Worm (Caenorhabditis elegans) whole organism, young adult: ENCODE measurements around the gene pro-3.

Experiments
- K11D2.4 ChIP-seq: fragments of 200-800 bp; sonication (Bioruptor generic); IDR thresholded peaks from 2 replicates; pipeline ENCODE4 v1.3.6; 2022; ENCODE audit warnings: missing genetic modification reagents, missing genetic modification characterization, missing compliant biosample characterization
- bed-2 ChIP-seq: fragments of 200-800 bp; sonication (Bioruptor generic); IDR thresholded peaks from 2 replicates; pipeline ENCODE4 v1.3.6; 2022; ENCODE audit warnings: missing genetic modification reagents, missing genetic modification characterization, missing compliant biosample characterization
- lsl-1 ChIP-seq: fragments of 200-800 bp; sonication (Bioruptor generic); optimal IDR thresholded peaks from 2 replicates; lab custom pipeline; 2018; ENCODE audit warnings: mild to moderate bottlenecking, missing genetic modification characterization, moderate library complexity, missing compliant biosample characterization
- rec-8 ChIP-seq, 2 experiments: sonication (generic microtip); optimal IDR thresholded peaks; 2 replicates each; lab custom pipeline; 2016; ENCODE audit warnings: mild to moderate bottlenecking in 2 of 2, missing genetic modification characterization in 2 of 2, missing genetic modification reagents in 2 of 2, missing genotype in 2 of 2, missing biosample characterization in 1 of 2, missing compliant biosample characterization in 1 of 2, moderate library complexity in 1 of 2
- unc-130 ChIP-seq: sonication (generic microtip); optimal IDR thresholded peaks from 2 replicates; lab custom pipeline; 2016; ENCODE audit warnings: missing genetic modification reagents, missing genetic modification characterization, missing compliant biosample characterization

- TF ChIP-seq K11D2.4 (GFP tag; lab: Robert Waterston, UW), result no peak
- no peak for TF ChIP-seq lsl-1
- TF ChIP-seq bed-2 (GFP tag; lab: Robert Waterston, UW), result no peak
- no peak for TF ChIP-seq rec-8 (tag; optimal IDR thresholded peaks at IDR 0.05; lab: Kevin White, UChicago)
- no peak for TF ChIP-seq unc-130 (GFP tag; lab: Kevin White, UChicago)
Observed at ce11 chrV:19136206-19136605, 18.0 kb upstream of the pro-3 start, which contains the start of gene Y39B6A.9.
